Worm (Caenorhabditis elegans) whole organism, dauer: ENCODE results near the gene ucr-1.

ENCODE experiments used
- unc-62 ChIP-seq: sonication (generic microtip); optimal IDR thresholded peaks from 2 replicates; lab custom pipeline; 2017; ENCODE audit warnings: missing biosample characterization, missing genetic modification reagents, missing genetic modification characterization

The ucr-1 gene

DNA sequence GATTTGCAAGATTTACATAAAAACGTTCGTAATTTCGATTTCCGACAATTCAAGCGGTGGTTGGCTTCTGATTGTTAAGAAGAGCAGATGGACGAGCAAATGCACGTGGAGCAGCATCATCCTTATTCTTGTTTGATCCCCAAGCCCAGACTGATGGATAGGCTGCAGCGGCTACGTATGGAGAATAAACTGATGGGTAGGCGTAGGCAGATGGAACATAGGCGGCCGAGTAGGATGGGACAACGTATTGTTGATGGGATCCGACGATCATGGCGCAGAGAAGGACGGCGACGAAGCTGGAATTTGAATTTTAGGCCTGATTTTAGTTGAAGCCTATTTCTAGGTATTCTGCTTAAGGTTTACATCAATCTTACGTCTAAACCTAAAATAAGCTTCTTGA is 23.7 kb upstream of the ucr-1 start:
- no peak for TF ChIP-seq unc-62 (GFP tag; lab: Kevin White, UChicago)

DNA sequence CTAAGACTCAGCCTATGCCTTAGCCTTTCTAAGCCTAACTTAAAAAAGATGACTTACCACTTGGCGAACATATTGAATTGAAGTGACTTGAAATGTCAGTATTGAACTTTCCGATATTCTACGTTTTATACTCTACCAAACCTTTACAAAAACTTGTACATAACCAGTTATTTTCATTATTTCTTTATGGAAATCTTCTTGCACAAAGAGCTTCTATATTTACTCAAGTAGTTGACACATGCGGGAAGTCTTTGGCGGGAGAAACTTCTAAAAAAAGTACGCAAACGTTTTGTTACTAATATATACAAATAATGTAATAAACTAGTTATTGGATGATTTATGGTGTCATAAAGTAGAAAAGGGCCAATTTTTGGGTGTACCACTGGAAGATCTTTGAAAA is 23.3 kb upstream of the ucr-1 start, which contains the start of gene nspb-12:
nspb-12 (minus strand) TSS at position 101 of the 400 bp plus-strand sequence.
- no peak for TF ChIP-seq unc-62 (GFP tag; lab: Kevin White, UChicago)

DNA sequence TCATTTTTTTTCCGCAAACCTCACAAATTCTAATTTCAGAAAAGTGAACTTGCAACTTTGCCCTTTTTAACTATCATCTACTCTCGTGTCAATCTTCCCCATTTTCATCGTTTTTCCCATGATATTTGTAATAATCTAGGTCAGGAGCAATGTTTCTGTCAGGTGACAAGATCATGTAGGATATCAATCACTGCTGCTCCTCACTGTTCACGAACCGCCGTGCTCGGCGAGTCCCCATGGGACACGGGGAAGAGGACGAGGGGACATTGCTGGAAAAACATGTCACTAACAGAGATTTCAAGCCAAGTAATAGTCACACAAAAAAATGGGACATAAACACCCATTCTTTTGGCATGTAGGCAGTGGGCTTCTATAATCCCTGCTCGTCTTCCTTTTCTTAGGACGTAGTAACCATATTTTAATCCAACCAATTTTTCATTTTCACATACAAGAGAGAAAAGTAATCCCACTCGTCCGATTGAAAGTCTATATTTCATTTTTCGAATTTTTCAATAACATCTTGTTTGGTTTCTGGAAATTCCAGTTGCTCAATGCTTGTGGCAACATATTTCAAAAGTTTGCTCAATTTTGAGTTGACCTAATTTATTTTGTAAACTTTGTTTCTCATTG is 21.0 kb upstream of the ucr-1 start:
- TF ChIP-seq unc-62 (GFP tag; lab: Kevin White, UChicago), result no peak

DNA sequence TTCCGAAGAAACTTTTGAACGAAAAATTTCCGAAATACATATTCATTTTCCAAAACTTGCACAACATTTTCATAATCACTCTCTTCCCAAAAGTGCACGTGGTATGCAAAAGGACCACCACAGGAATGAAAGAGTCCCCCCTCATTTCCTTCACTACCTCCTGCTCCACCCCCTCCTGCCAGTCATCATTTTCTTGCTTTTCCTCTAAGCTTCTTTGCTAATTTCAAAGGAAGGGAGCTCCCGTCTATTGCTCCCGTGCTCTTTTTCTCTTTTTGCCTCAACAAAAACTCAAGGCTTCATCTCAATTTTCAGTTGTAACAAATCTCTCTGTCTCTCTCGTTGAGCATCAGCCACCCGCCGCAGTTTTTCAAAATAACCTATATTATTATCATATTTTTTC is 19.1 kb upstream of the ucr-1 start:
- TF ChIP-seq unc-62 (GFP tag; lab: Kevin White, UChicago), result no peak

DNA sequence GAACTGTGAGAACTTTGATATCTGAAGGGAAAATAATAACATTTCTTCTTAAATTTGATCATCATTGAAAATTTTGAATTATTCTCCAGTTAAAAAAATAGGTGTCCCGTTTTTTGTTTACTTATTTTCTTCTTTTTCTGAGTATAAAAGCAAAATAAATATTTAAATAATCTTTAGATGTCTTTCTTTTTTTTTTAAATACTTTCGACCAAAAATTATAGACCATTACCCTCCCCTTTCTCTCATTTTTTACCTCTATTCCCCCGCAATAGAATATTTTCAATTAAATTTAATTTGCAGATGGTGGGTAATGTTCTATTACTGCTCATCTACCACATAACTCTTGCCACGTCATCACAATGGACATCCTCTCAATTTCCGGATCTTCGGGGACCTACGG is 18.2 kb upstream of the ucr-1 start, which contains the start of gene molo-1:
molo-1 (plus strand) TSS at position 301 of the 400 bp plus-strand sequence.
- TF ChIP-seq unc-62 (GFP tag; lab: Kevin White, UChicago), result no peak

DNA sequence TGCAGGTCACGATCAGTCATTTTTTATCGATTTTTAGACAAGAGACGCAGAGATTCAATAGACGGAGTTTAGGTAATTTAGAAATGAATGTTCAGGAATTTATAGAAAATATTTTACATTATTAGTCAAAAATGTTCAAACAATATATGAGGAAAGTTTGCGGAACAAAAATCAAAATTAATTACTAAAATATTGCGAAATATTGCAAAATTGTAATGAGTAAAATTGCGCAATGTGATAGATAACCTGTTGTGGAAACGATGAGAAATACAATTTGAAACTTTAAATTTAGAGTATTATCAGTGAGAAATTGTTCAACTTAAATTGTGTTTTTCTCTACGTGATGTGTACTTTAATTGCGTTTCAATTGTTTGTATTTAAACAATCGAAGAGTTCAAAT is 10.9 kb upstream of the ucr-1 start, which contains the start of gene F56D2.5:
F56D2.5 (minus strand) TSS at position 371 of the 400 bp plus-strand sequence.
- no peak for TF ChIP-seq unc-62 (GFP tag; lab: Kevin White, UChicago)

DNA sequence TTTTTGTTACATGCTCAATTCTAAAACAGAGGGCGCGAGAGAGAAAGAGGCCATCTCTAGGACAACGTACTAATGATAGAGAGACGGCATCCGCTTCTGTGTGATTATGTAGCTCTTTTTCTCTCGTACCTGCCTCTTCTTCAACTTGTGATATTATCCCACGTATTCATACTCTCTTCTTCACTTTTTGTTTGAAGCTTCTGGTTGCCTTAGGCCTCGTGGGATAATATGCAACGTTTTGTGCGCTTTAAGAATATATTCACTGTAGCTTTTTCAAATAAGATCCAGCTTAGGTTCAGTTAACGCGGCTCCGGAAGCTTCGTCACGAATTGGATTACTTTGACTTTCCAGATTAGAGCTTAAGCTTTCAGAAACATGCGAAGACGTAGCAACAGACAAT is 9.2 kb upstream of the ucr-1 start, which contains the start of the genes F56D2.8 and uev-2:
F56D2.8 (minus strand) TSS at position 101 of the 400 bp plus-strand sequence.
uev-2 (plus strand) TSS at position 360 of the 400 bp plus-strand sequence.
- TF ChIP-seq unc-62 (GFP tag; lab: Kevin White, UChicago), result no peak

DNA sequence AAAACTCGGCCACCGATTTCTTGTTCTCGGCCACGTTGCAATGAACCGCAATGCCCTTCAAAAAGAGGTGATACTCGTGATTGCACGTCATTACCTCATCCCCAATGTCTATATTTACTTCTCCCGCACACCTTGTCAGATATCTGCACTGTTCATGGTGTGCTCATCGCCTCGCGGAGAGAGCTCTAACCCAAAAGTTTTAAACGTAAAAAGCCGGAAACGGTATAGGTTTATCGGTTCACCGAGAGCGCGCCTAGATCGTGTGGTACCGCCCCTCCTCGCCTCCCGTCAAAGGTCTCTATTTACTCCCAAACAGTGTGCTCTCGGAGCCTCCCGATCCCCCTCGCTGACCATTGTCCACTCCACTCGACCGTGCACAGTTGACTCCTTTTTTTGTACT is 7.3 kb upstream of the ucr-1 start, which contains the start of gene F56D2.3:
F56D2.3 (plus strand) TSS at position 301 of the 400 bp plus-strand sequence.
- TF ChIP-seq unc-62 (GFP tag; lab: Kevin White, UChicago), result no peak

DNA sequence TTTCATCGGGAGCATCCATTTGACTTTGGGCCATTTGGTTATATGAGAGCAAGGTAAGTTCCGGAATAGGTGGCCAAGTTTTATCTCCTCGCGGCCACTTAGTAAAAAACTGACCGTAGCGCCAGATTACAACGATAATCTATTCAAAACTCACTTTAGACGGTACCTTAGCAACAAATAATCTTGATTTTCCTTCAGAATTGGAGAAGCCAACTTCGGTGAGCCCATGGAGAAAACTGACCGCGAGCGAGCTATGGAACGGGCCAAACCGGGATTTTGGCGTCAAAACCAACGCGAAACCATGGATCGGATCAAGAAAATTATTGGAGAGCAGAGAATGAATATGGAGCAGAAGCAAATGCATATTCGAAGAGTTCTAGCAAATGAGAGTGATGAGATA is 6.2 kb upstream of the ucr-1 start:
- no peak for TF ChIP-seq unc-62 (GFP tag; lab: Kevin White, UChicago)

DNA sequence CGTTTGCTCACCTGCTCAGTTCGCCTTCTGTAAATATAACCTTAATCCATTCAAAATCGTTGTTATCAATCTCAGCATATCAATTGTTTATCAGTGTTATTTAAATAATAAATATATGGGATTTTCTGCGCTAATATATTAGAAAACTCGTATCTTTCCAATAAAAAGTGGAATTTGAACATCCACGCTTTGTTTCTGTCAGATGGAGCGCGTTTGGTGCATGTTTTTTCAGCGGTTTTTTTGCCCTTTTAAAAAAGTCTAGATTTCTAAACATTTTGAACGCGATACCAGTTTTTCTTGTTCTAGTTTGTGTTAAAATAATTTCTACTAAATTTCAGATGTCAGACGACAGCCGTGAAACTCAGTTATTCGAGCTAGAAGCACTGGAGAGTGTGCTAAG is 5.0 kb upstream of the ucr-1 start, which contains the start of gene F56D2.2:
F56D2.2 (plus strand) TSS at position 339 of the 400 bp plus-strand sequence.
- TF ChIP-seq unc-62 (GFP tag; lab: Kevin White, UChicago), result no peak

DNA sequence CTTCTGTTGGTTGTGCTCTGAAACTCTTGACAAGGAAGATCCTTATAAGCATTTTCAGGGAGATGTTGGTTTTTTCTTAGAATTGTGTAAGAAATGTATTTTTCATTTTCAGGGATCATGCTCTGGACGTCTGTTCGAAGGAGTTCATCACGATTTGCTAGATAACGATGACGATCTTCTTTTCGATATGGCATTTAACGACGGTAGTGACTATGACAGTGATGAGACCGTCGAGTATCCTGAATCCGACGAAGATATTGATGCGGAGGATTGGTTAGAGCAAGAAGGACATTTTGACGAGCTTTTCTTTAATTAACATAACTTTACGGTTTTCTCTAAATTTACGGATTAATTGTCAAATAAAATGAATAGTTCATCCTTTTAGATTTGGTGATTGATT is 3.2 kb upstream of the ucr-1 start:
- TF ChIP-seq unc-62 (GFP tag; lab: Kevin White, UChicago), result no peak

DNA sequence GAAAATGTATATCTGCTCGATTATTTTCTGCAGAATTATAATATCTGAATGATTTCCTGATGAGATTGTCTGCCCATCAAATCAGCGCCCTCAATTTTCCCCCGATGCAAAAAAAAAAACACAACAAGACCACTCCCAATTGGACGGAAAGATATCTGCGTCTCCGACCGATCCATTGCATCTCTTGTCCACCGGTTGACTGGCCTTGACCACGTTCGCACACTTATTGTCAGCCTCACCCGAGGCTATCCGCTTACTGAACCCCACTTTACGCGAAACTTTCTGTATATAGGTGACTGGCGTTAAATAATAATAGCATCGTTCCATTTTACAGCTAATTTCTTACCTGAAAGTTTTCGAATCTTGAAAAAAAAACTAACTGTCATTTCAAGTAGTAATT is 2.4 kb downstream of the ucr-1 start:
- no peak for TF ChIP-seq unc-62 (GFP tag; lab: Kevin White, UChicago)

DNA sequence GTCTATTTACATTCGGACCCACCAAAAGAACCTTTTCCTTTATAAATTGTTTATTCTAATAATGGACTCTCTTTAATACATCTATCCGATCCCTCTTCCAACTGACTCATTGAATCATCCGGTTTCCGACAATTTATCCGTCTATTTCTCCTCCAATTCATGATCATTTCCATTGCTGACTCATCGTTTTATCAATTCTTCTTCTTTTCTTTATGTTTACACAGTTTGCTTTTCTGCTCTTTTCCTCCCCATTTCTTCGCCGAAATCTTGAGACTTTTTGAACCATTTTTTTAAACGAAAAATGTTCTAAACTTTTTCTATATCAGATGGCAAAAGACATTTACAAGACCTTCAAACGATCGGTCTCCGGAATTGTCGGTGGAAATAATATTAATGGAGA is 3.5 kb downstream of the ucr-1 start, which contains the start of gene ced-6:
ced-6 (plus strand) TSS at position 327 of the 400 bp plus-strand sequence.
- TF ChIP-seq unc-62 (GFP tag; lab: Kevin White, UChicago), result no peak

DNA sequence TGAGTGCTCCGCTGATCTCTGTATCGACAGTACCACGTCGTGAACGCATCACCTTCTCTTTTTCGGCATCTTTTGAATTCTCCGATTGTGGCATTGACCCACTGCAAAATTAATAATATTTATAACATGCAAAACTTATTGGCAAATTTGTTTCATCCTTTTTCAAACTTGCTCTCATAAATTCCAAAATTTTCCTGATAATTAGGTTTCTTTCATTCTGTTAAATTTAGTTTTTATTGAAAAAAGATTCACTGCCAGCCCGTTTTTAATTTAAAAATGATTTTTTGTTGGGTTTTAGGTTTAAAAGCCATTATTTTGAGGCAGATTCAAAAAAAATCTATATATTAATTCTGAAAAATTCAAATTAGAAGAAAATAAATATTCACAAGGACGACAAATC is 8.0 kb downstream of the ucr-1 start, which contains the start of gene wdr-37:
wdr-37 (minus strand) TSS at position 101 of the 400 bp plus-strand sequence.
- no peak for TF ChIP-seq unc-62 (GFP tag; lab: Kevin White, UChicago)

DNA sequence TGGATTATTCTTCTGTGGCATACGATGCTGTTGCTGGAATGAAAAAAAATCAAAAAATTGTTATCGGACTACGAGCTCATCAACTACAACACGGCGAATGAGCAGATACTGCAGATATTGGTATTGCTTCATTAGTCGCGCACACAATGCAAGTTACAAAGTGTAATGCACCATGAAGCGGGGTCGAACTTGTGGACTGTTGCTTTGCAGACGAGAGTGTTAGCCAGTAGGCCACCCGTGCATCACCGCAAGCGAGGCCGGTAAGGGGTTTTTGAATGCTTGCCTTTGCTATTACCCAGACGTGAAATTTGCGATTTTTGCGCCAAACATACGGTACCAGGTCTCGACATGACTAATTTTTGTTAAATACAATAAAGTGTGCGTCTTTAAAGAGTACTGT is 10.1 kb downstream of the ucr-1 start:
- no peak for TF ChIP-seq unc-62 (GFP tag; lab: Kevin White, UChicago)

DNA sequence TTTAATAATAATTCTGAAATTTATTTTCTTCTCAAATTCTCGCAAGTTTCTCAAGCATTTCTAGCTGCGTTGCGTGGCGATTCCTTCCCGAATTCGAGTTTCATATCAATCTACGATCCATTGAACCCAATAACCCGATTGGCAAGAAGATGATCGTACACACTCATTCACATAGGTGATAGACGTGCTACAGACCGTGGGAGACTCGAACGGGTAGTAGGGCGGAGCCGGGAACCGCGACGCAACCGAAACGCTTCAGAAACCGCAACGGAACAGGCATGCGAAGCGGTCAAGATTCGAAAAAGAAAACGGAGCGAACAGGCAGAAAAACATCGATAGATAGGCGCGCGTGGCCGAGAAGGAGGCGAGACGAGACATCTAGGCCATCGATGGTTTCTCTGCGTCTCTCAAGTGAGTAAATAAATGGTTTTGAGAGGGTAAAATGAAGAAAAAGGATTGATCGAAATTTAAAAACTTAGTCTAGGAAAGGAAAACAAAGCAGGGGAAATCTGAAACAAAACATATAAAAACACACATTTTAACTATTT is 11.6 kb downstream of the ucr-1 start, which contains the start of gene madf-11:
madf-11 (minus strand) TSS at position 51 of the 548 bp plus-strand sequence.
- TF ChIP-seq unc-62 (GFP tag; lab: Kevin White, UChicago), result no peak
